Worm (Caenorhabditis elegans) whole organism, L4 larva: ENCODE measurements around the gene B0222.5.

Source experiments
- Y75B8A.6 ChIP-seq: fragments of 200-800 bp; sonication (Bioruptor generic); IDR thresholded peaks from 2 replicates; pipeline ENCODE4 v1.3.6; 2022; ENCODE audit warnings: missing genetic modification reagents, missing genetic modification characterization, missing compliant biosample characterization
- ama-1 ChIP-seq: fragments of 150-350 bp; optimal IDR thresholded peaks from 2 replicates; lab custom pipeline; 2014; ENCODE audit warnings: inconsistent platforms, mixed read lengths
- duxl-1 ChIP-seq: sonication (generic microtip); optimal IDR thresholded peaks from 2 replicates; lab custom pipeline; 2016; ENCODE audit warnings: mild to moderate bottlenecking, missing genetic modification characterization, moderate library complexity, missing compliant biosample characterization; ENCODE audit not compliant: poor library complexity
- dve-1 ChIP-seq: sonication (generic microtip); optimal IDR thresholded peaks from 2 replicates; lab custom pipeline; 2017; ENCODE audit warnings: antibody characterized with exemption, mild to moderate bottlenecking, missing genetic modification characterization, missing compliant biosample characterization; ENCODE audit not compliant: insufficient read depth
- fkh-10 ChIP-seq: fragments of 150-350 bp; optimal IDR thresholded peaks from 2 replicates; lab custom pipeline; 2014; ENCODE audit warnings: missing biosample characterization, missing genetic modification reagents, missing genetic modification characterization
- mdl-1 ChIP-seq, 2 experiments: fragments of 150-350 bp in 1 of 2; sonication (generic microtip) in 1 of 2; optimal IDR thresholded peaks; 2 replicates each; lab custom pipeline; 2014 to 2017; ENCODE audit warnings: missing biosample characterization in 2 of 2, missing genetic modification characterization in 2 of 2
- skn-1 ChIP-seq: fragments of 150-350 bp; optimal IDR thresholded peaks from 2 replicates; lab custom pipeline; 2014; ENCODE audit warnings: missing biosample characterization, missing genetic modification characterization
- unc-39 ChIP-seq: sonication (generic microtip); optimal IDR thresholded peaks from 2 replicates; lab custom pipeline; 2017; ENCODE audit warnings: missing biosample characterization, missing genetic modification characterization
- zag-1 ChIP-seq: fragments of 150-350 bp; optimal IDR thresholded peaks from 2 replicates; lab custom pipeline; 2014; ENCODE audit warnings: missing biosample characterization, missing genetic modification characterization

DNA sequence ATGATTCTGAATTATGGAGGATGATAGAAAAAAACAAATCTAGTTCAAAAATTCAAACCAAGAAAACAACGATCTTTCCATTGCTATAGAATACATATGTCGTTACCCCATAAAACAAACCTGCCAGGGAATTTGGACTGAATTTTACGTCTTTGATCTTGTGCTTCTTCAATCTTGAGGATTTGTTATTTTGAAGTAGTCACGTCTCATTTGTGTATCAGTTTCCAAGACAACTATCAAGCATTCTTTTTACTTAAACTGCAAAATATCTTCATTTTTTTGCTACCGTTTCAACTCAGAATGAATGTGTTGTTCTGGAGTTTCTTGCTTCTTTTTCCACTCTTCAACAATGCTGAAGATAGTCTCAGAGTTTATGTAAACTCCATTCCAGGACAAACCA, 23.9 kb downstream of the B0222.5 start, which contains the start of gene F21C10.19:
- TF ChIP-seq zag-1 (tag; lab: Kevin White, UChicago) (no peak), fkh-10 (GFP tag; lab: Kevin White, UChicago) (no peak), ama-1 (no peak), Y75B8A.6 (no peak), duxl-1 (tag; lab: Kevin White, UChicago) (no peak), mdl-1 (tag; optimal IDR thresholded peaks at IDR 0.05; lab: Kevin White, UChicago) (no peak), unc-39 (tag; lab: Kevin White, UChicago) (no peak), dve-1 (no peak), skn-1 (tag; lab: Kevin White, UChicago) (no peak)
